Worm (Caenorhabditis elegans) whole organism, late embryonic: ENCODE data around the gene T27A1.2.

Experiments
- T23F11.4 ChIP-seq: fragments of 200-800 bp; sonication (Bioruptor generic); optimal IDR thresholded peaks from 2 replicates; lab custom pipeline; 2018; ENCODE audit warnings: mild to moderate bottlenecking, missing genetic modification characterization, missing compliant biosample characterization
- fkh-10 ChIP-seq: fragments of 150-350 bp; optimal IDR thresholded peaks from 2 replicates; lab custom pipeline; 2014; ENCODE audit warnings: missing biosample characterization, missing genetic modification reagents, missing genetic modification characterization
- hlh-15 ChIP-seq: sonication (generic microtip); optimal IDR thresholded peaks from 2 replicates; lab custom pipeline; 2016; ENCODE audit warnings: missing genetic modification characterization, missing compliant biosample characterization
- mec-3 ChIP-seq: sonication (generic microtip); optimal IDR thresholded peaks from 2 replicates; lab custom pipeline; 2016; ENCODE audit warnings: borderline replicate concordance, missing genetic modification characterization, missing compliant biosample characterization
- nfya-1 ChIP-seq: sonication (generic microtip); optimal IDR thresholded peaks from 2 replicates; lab custom pipeline; 2017; ENCODE audit warnings: missing genetic modification characterization, mild to moderate bottlenecking, missing compliant biosample characterization, antibody characterized with exemption, moderate library complexity
- pros-1 ChIP-seq: fragments of 150-350 bp; optimal IDR thresholded peaks from 2 replicates; lab custom pipeline; 2014; ENCODE audit warnings: missing biosample characterization, missing genetic modification reagents, missing genetic modification characterization
- rnt-1 ChIP-seq: sonication (generic microtip); optimal IDR thresholded peaks from 2 replicates; lab custom pipeline; 2016; ENCODE audit warnings: missing genetic modification characterization, missing compliant biosample characterization

DNA sequence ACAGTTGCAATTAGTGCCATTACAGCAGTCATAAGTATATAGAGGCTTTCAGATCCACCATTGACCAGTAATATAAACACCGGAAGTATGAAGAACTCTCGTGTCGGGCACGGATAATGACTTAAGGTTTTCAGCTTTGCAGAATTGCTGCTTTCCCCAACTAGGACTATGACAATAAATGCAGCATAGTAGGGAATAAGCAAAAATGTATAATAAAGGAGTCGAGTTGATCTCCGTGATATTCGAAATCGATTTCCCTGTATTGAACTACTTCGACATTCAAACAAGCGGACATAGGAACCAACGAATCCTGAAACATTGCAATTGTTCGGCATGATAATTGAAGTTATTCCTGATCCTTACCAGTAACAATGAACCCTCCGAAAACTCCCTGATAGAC lies 28.1 kb downstream of the T27A1.2 start:
- TF ChIP-seq pros-1 (tag; lab: Kevin White, UChicago) (no peak), nfya-1 (tag; lab: Kevin White, UChicago) (no peak), mec-3 (no peak), fkh-10 (no peak), rnt-1 (tag; lab: Kevin White, UChicago) (no peak), hlh-15 (no peak), T23F11.4 (GFP tag; lab: Kevin White, UChicago) (no peak)
